Worm (Caenorhabditis elegans) whole organism, young adult: ENCODE measurements around the gene msp-57.
A peak's percentile ranks its signal among the peaks of the same experiment; 100 is the strongest.

Source experiments
- B0019.2 ChIP-seq: fragments of 200-800 bp; sonication (Bioruptor generic); conservative IDR thresholded peaks from 2 replicates; pipeline ENCODE4 v1.3.6; 2022; ENCODE audit warnings: missing genetic modification reagents, missing genetic modification characterization, missing compliant biosample characterization
- B0261.1 ChIP-seq: sonication (generic microtip); optimal IDR thresholded peaks from 2 replicates; lab custom pipeline; 2016; ENCODE audit warnings: mild to moderate bottlenecking, missing genetic modification characterization, moderate library complexity, missing compliant biosample characterization
- C06A6.2 ChIP-seq: fragments of 200-800 bp; sonication (Bioruptor generic); conservative IDR thresholded peaks from 2 replicates; pipeline ENCODE4 v1.3.6; 2022; ENCODE audit warnings: missing genetic modification characterization, missing compliant biosample characterization
- F10E7.11 ChIP-seq: sonication (generic microtip); optimal IDR thresholded peaks from 2 replicates; lab custom pipeline; 2017; ENCODE audit warnings: mild to moderate bottlenecking, missing genetic modification characterization, moderate library complexity, missing compliant biosample characterization
- F22D6.2 ChIP-seq: sonication (generic microtip); optimal IDR thresholded peaks from 2 replicates; lab custom pipeline; 2016; ENCODE audit warnings: mild to moderate bottlenecking, missing genetic modification characterization, missing compliant biosample characterization
- F39B2.1 ChIP-seq: fragments of 200-800 bp; sonication (Bioruptor generic); IDR thresholded peaks from 2 replicates; pipeline ENCODE4 v1.3.6; 2022; ENCODE audit warnings: missing genetic modification reagents, missing genetic modification characterization, missing compliant biosample characterization
- F55B11.4 ChIP-seq: sonication (generic microtip); optimal IDR thresholded peaks from 2 replicates; lab custom pipeline; 2016; ENCODE audit warnings: missing compliant biosample characterization, missing genetic modification characterization, borderline replicate concordance; ENCODE audit not compliant: insufficient read depth
- F57A8.1 ChIP-seq: fragments of 200-800 bp; sonication (Bioruptor generic); optimal IDR thresholded peaks from 2 replicates; lab custom pipeline; 2018; ENCODE audit warnings: mild to moderate bottlenecking, missing genetic modification characterization, moderate library complexity, missing compliant biosample characterization
- K11D2.4 ChIP-seq: fragments of 200-800 bp; sonication (Bioruptor generic); IDR thresholded peaks from 2 replicates; pipeline ENCODE4 v1.3.6; 2022; ENCODE audit warnings: missing genetic modification reagents, missing genetic modification characterization, missing compliant biosample characterization
- T07F8.4 ChIP-seq: sonication (generic microtip); optimal IDR thresholded peaks from 2 replicates; lab custom pipeline; 2016; ENCODE audit warnings: mild to moderate bottlenecking, missing genetic modification characterization, moderate library complexity, missing compliant biosample characterization
- Y53F4B.3 ChIP-seq: fragments of 200-800 bp; sonication (Bioruptor generic); IDR thresholded peaks from 2 replicates; pipeline ENCODE4 v1.3.6; 2022; ENCODE audit warnings: missing genetic modification reagents, missing genetic modification characterization, missing compliant biosample characterization
- Y95B8A.8 ChIP-seq: fragments of 200-800 bp; sonication (Bioruptor generic); IDR thresholded peaks from 2 replicates; pipeline ENCODE4 v1.3.6; 2022; ENCODE audit warnings: missing genetic modification reagents, missing genetic modification characterization, missing compliant biosample characterization
- ZK185.1 ChIP-seq: sonication (generic microtip); optimal IDR thresholded peaks from 2 replicates; lab custom pipeline; 2016; ENCODE audit warnings: mild to moderate bottlenecking, missing genetic modification characterization, missing compliant biosample characterization; ENCODE audit not compliant: poor library complexity, severe bottlenecking
- aptf-2 ChIP-seq: fragments of 200-800 bp; sonication (Bioruptor generic); conservative IDR thresholded peaks from 2 replicates; pipeline ENCODE4 v1.3.6; 2022; ENCODE audit warnings: missing genetic modification reagents, missing genetic modification characterization, missing compliant biosample characterization
- aptf-3 ChIP-seq: fragments of 200-800 bp; sonication (Bioruptor generic); IDR thresholded peaks from 2 replicates; pipeline ENCODE4 v1.3.6; 2022; ENCODE audit warnings: missing genetic modification characterization, missing compliant biosample characterization
- atf-7 ChIP-seq: sonication (generic microtip); optimal IDR thresholded peaks from 2 replicates; lab custom pipeline; 2017; ENCODE audit warnings: mild to moderate bottlenecking, missing genetic modification characterization, missing compliant biosample characterization
- athp-1 ChIP-seq: sonication (generic microtip); optimal IDR thresholded peaks from 2 replicates; lab custom pipeline; 2017; ENCODE audit warnings: mild to moderate bottlenecking, missing genetic modification characterization, missing compliant biosample characterization
- attf-6 ChIP-seq: fragments of 200-800 bp; sonication (Bioruptor generic); IDR thresholded peaks from 2 replicates; pipeline ENCODE4 v1.3.6; 2022; ENCODE audit warnings: missing genetic modification reagents, missing genetic modification characterization, missing compliant biosample characterization
- bed-1 ChIP-seq: fragments of 200-800 bp; sonication (Bioruptor generic); IDR thresholded peaks from 2 replicates; pipeline ENCODE4 v1.3.6; 2022; ENCODE audit warnings: missing genetic modification reagents, missing genetic modification characterization, missing compliant biosample characterization
- ccch-3 ChIP-seq: fragments of 200-800 bp; sonication (Bioruptor generic); optimal IDR thresholded peaks from 2 replicates; lab custom pipeline; 2018; ENCODE audit warnings: mild to moderate bottlenecking, missing genetic modification characterization, missing compliant biosample characterization
- cebp-2 ChIP-seq: fragments of 200-800 bp; sonication (Bioruptor generic); IDR thresholded peaks from 2 replicates; pipeline ENCODE4 v1.3.6; 2022; ENCODE audit warnings: missing genetic modification characterization, missing compliant biosample characterization
- ceh-27 ChIP-seq: fragments of 200-800 bp; sonication (Bioruptor generic); optimal IDR thresholded peaks from 2 replicates; lab custom pipeline; 2018; ENCODE audit warnings: mild to moderate bottlenecking, missing genetic modification characterization, moderate library complexity, missing compliant biosample characterization
- ceh-79 ChIP-seq: sonication (generic microtip); optimal IDR thresholded peaks from 2 replicates; lab custom pipeline; 2017; ENCODE audit warnings: mild to moderate bottlenecking, missing genetic modification characterization, missing compliant biosample characterization
- ceh-91 ChIP-seq: fragments of 200-800 bp; sonication (Bioruptor generic); IDR thresholded peaks from 2 replicates; pipeline ENCODE4 v1.3.6; 2022; ENCODE audit warnings: missing genetic modification reagents, missing genetic modification characterization, missing compliant biosample characterization
- dpl-1 ChIP-seq: fragments of 150-350 bp; optimal IDR thresholded peaks from 2 replicates; lab custom pipeline; 2014; ENCODE audit warnings: missing biosample characterization, missing genetic modification reagents, missing genetic modification characterization
- egl-44 ChIP-seq: fragments of 200-800 bp; sonication (Bioruptor generic); IDR thresholded peaks from 2 replicates; pipeline ENCODE4 v1.3.6; 2022; ENCODE audit warnings: missing genetic modification reagents, missing genetic modification characterization, missing compliant biosample characterization
- egrh-3 ChIP-seq: fragments of 200-800 bp; sonication (Bioruptor generic); IDR thresholded peaks from 2 replicates; pipeline ENCODE4 v1.3.6; 2022; ENCODE audit warnings: missing genetic modification reagents, missing genetic modification characterization, missing compliant biosample characterization
- ekl-4 ChIP-seq: fragments of 200-800 bp; sonication (Bioruptor generic); IDR thresholded peaks from 2 replicates; pipeline ENCODE4 v1.3.6; 2022; ENCODE audit warnings: missing genetic modification reagents, missing genetic modification characterization, missing compliant biosample characterization
- ets-4 ChIP-seq: fragments of 200-800 bp; sonication (Bioruptor generic); optimal IDR thresholded peaks from 2 replicates; lab custom pipeline; 2018; ENCODE audit warnings: mild to moderate bottlenecking, missing genetic modification characterization, missing compliant biosample characterization
- hmg-1.2 ChIP-seq: fragments of 200-800 bp; sonication (Bioruptor generic); IDR thresholded peaks from 2 replicates; pipeline ENCODE4 v1.3.6; 2022; ENCODE audit warnings: missing genetic modification reagents, missing genetic modification characterization, missing compliant biosample characterization
- hmg-20 ChIP-seq: fragments of 200-800 bp; sonication (Bioruptor generic); IDR thresholded peaks from 2 replicates; pipeline ENCODE4 v1.3.6; 2022; ENCODE audit warnings: missing genetic modification reagents, missing genetic modification characterization, missing compliant biosample characterization
- hrde-1 ChIP-seq: sonication (generic microtip); optimal IDR thresholded peaks from 2 replicates; lab custom pipeline; 2016; ENCODE audit warnings: missing genetic modification characterization, mild to moderate bottlenecking, missing compliant biosample characterization, moderate library complexity, missing genotype, missing genetic modification reagents, borderline replicate concordance
- lin-26 ChIP-seq: fragments of 200-800 bp; sonication (Bioruptor generic); IDR thresholded peaks from 2 replicates; pipeline ENCODE4 v1.3.6; 2022; ENCODE audit warnings: missing genetic modification reagents, missing genetic modification characterization, missing compliant biosample characterization
- lin-35 ChIP-seq, 3 experiments: fragments of 150-350 bp in 2 of 3; sonication (generic microtip) in 1 of 3; optimal IDR thresholded peaks; 2 replicates each; lab custom pipeline; 2014 to 2018; ENCODE audit warnings: missing biosample characterization in 3 of 3, missing genetic modification characterization in 3 of 3, missing genetic modification reagents in 3 of 3
- lin-40 ChIP-seq: sonication (generic microtip); optimal IDR thresholded peaks from 2 replicates; lab custom pipeline; 2016; ENCODE audit warnings: missing genetic modification characterization, mild to moderate bottlenecking, missing compliant biosample characterization, missing genotype, missing genetic modification reagents
- lin-54 ChIP-seq: fragments of 200-800 bp; sonication (Bioruptor generic); optimal IDR thresholded peaks from 2 replicates; lab custom pipeline; 2018; ENCODE audit warnings: mild to moderate bottlenecking, missing genetic modification characterization, missing compliant biosample characterization
- madf-10 ChIP-seq: sonication (generic microtip); optimal IDR thresholded peaks from 2 replicates; lab custom pipeline; 2016; ENCODE audit warnings: mild to moderate bottlenecking, missing genetic modification characterization, missing compliant biosample characterization
- madf-8 ChIP-seq: fragments of 200-800 bp; sonication (Bioruptor generic); conservative IDR thresholded peaks from 2 replicates; pipeline ENCODE4 v1.3.6; 2022; ENCODE audit warnings: missing genetic modification reagents, missing genetic modification characterization, missing compliant biosample characterization
- nhr-120 ChIP-seq: fragments of 200-800 bp; sonication (Bioruptor generic); IDR thresholded peaks from 2 replicates; pipeline ENCODE4 v1.3.6; 2022; ENCODE audit warnings: missing genetic modification characterization, missing compliant biosample characterization
- nhr-179 ChIP-seq: sonication (generic microtip); optimal IDR thresholded peaks from 2 replicates; lab custom pipeline; 2016; ENCODE audit warnings: mild to moderate bottlenecking, missing genetic modification characterization, missing compliant biosample characterization
- nhr-27 ChIP-seq: fragments of 200-800 bp; sonication (Bioruptor generic); optimal IDR thresholded peaks from 2 replicates; lab custom pipeline; 2018; ENCODE audit warnings: mild to moderate bottlenecking, missing genetic modification characterization, moderate library complexity, missing compliant biosample characterization
- pbrm-1 ChIP-seq: fragments of 200-800 bp; sonication (Bioruptor generic); IDR thresholded peaks from 2 replicates; pipeline ENCODE4 v1.3.6; 2022; ENCODE audit warnings: missing genetic modification reagents, missing genetic modification characterization, missing compliant biosample characterization
- rcor-1 ChIP-seq: fragments of 200-800 bp; sonication (Bioruptor generic); IDR thresholded peaks from 2 replicates; pipeline ENCODE4 v1.3.6; 2022; ENCODE audit warnings: missing genetic modification reagents, missing genetic modification characterization, missing compliant biosample characterization
- snpc-1.3 ChIP-seq: sonication (generic microtip); optimal IDR thresholded peaks from 2 replicates; lab custom pipeline; 2017; ENCODE audit warnings: missing genetic modification characterization, mild to moderate bottlenecking, missing compliant biosample characterization, antibody characterized with exemption, moderate library complexity, missing genotype, missing genetic modification reagents; ENCODE audit not compliant: insufficient read depth
- tbp1 ChIP-seq: fragments of 200-800 bp; sonication (Bioruptor generic); optimal IDR thresholded peaks from 2 replicates; lab custom pipeline; 2018; ENCODE audit warnings: mild to moderate bottlenecking, missing genetic modification characterization, missing compliant biosample characterization
- zfh-2 ChIP-seq: fragments of 200-800 bp; sonication (Bioruptor generic); conservative IDR thresholded peaks from 2 replicates; pipeline ENCODE4 v1.3.6; 2022; ENCODE audit warnings: missing genetic modification reagents, missing genetic modification characterization, missing compliant biosample characterization
- ztf-18 ChIP-seq: sonication (generic microtip); optimal IDR thresholded peaks from 2 replicates; lab custom pipeline; 2016; ENCODE audit warnings: missing genotype, mild to moderate bottlenecking, missing genetic modification characterization, missing compliant biosample characterization
- ztf-26 ChIP-seq: sonication (generic microtip); optimal IDR thresholded peaks from 2 replicates; lab custom pipeline; 2017; ENCODE audit warnings: missing genetic modification characterization, missing compliant biosample characterization

Gene msp-57

DNA sequence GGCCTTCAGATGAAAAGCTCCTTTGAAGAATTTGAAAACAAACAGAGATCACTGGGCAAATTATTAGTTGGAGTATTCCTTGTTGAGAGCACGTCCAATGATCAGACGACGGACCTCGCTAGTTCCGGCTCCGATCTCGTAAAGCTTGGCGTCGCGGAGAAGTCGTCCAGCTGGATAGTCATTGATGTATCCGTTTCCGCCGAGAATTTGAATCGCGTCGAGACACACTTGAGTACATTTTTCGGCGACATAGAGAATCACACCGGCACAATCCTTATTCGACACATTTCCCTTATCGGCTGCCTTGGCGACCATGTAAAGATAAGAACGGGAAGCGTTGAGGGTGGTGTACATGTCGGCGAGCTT, 24.6 kb downstream of the msp-57 start (continued):
- TF ChIP-seq dpl-1 (GFP tag; lab: Kevin White, UChicago) (no peak), athp-1 (tag; lab: Kevin White, UChicago) (no peak), ztf-26 (tag; lab: Kevin White, UChicago) (no peak), F39B2.1 (GFP tag; lab: Robert Waterston, UW) (no peak), hrde-1 (tag; lab: Kevin White, UChicago) (no peak), cebp-2 (GFP tag; lab: Robert Waterston, UW) (0 out of 2 replicates have a peak, but pooled peaks have one; percentile 28), ztf-18 (tag; lab: Kevin White, UChicago) (no peak), ets-4 (peak; percentile 6), ceh-91 (GFP tag; lab: Robert Waterston, UW) (no peak), C06A6.2 (GFP tag; lab: Robert Waterston, UW) (0 out of 2 replicates have a peak, but pooled peaks have one; percentile 8), zfh-2 (no peak), ekl-4 (GFP tag; lab: Robert Waterston, UW) (0 out of 2 replicates have a peak, but pooled peaks have one; percentile 7), hmg-1.2 (GFP tag; lab: Robert Waterston, UW) (no peak), F57A8.1 (GFP tag; lab: Kevin White, UChicago) (no peak), F22D6.2 (tag; lab: Kevin White, UChicago) (no peak), pbrm-1 (GFP tag; lab: Robert Waterston, UW) (no peak), nhr-27 (no peak), F10E7.11 (tag; lab: Kevin White, UChicago) (no peak), madf-8 (GFP tag; lab: Robert Waterston, UW) (no peak), ceh-27 (no peak), T07F8.4 (tag; lab: Kevin White, UChicago) (no peak), lin-26 (GFP tag; lab: Robert Waterston, UW) (0 out of 2 replicates have a peak, but pooled peaks have one; percentile 15), lin-54 (GFP tag; lab: Kevin White, UChicago) (no peak), K11D2.4 (GFP tag; lab: Robert Waterston, UW) (no peak), rcor-1 (GFP tag; lab: Robert Waterston, UW) (no peak), tbp1 (GFP tag; lab: Kevin White, UChicago) (no peak), Y53F4B.3 (GFP tag; lab: Robert Waterston, UW) (no peak), B0019.2 (GFP tag; lab: Robert Waterston, UW) (no peak), nhr-179 (tag; lab: Kevin White, UChicago) (no peak), lin-40 (tag; lab: Kevin White, UChicago) (no peak), F55B11.4 (tag; lab: Kevin White, UChicago) (no peak), aptf-3 (GFP tag; lab: Robert Waterston, UW) (no peak), snpc-1.3 (tag; lab: Kevin White, UChicago) (no peak), atf-7 (tag; lab: Kevin White, UChicago) (peak; percentile 41), Y95B8A.8 (GFP tag; lab: Robert Waterston, UW) (no peak), ccch-3 (GFP tag; lab: Kevin White, UChicago) (no peak), ceh-79 (no peak), bed-1 (GFP tag; lab: Robert Waterston, UW) (no peak), ZK185.1 (tag; lab: Kevin White, UChicago) (peak; percentile 70), attf-6 (no peak), B0261.1 (tag; lab: Kevin White, UChicago) (no peak), nhr-120 (no peak), egl-44 (GFP tag; lab: Robert Waterston, UW) (no peak), aptf-2 (no peak), madf-10 (tag; lab: Kevin White, UChicago) (no peak), egrh-3 (no peak), hmg-20 (GFP tag; lab: Robert Waterston, UW) (no peak), lin-35 (GFP tag; optimal IDR thresholded peaks at IDR 0.05; lab: Kevin White, UChicago) (no peak)
